Worm (Caenorhabditis elegans) whole organism, L1 larva: ENCODE data around the gene F40F8.1.

Experiments used
- C34B4.2 ChIP-seq: sonication (generic microtip); optimal IDR thresholded peaks from 2 replicates; lab custom pipeline; 2017; ENCODE audit warnings: mild to moderate bottlenecking, missing genetic modification characterization, missing compliant biosample characterization
- F16B12.6 ChIP-seq: fragments of 150-350 bp; optimal IDR thresholded peaks from 2 replicates; lab custom pipeline; 2014; ENCODE audit warnings: missing biosample characterization, missing genetic modification characterization
- ceh-63 ChIP-seq: fragments of 200-800 bp; sonication (Bioruptor generic); optimal IDR thresholded peaks from 2 replicates; lab custom pipeline; 2018; ENCODE audit warnings: mild to moderate bottlenecking, missing genetic modification characterization, missing compliant biosample characterization
- ceh-8 ChIP-seq: fragments of 200-800 bp; sonication (Bioruptor generic); optimal IDR thresholded peaks from 2 replicates; lab custom pipeline; 2018; ENCODE audit warnings: mild to moderate bottlenecking, missing genetic modification characterization, moderate library complexity, missing compliant biosample characterization
- ceh-82 ChIP-seq, 3 experiments: fragments of 150-350 bp in 1 of 3; sonication (generic microtip) in 2 of 3; optimal IDR thresholded peaks; 2 replicates each; lab custom pipeline; 2014 to 2017; ENCODE audit warnings: missing biosample characterization in 3 of 3, missing genetic modification characterization in 3 of 3
- grh-1 ChIP-seq: fragments of 200-800 bp; sonication (Bioruptor generic); IDR thresholded peaks from 2 replicates; pipeline ENCODE4 v1.3.6; 2022; ENCODE audit warnings: missing genetic modification reagents, missing genetic modification characterization, missing compliant biosample characterization
- nhr-20 ChIP-seq: sonication (generic microtip); optimal IDR thresholded peaks from 2 replicates; lab custom pipeline; 2016; ENCODE audit warnings: mild to moderate bottlenecking, missing genetic modification characterization, missing compliant biosample characterization
- nhr-47 ChIP-seq: sonication (generic microtip); optimal IDR thresholded peaks from 2 replicates; lab custom pipeline; 2016; ENCODE audit warnings: mild to moderate bottlenecking, missing genetic modification characterization, moderate library complexity, missing compliant biosample characterization
- nhr-77 ChIP-seq: fragments of 150-350 bp; optimal IDR thresholded peaks from 2 replicates; lab custom pipeline; 2014; ENCODE audit warnings: missing biosample characterization, missing genetic modification characterization
- nhr-84 ChIP-seq: sonication (generic microtip); optimal IDR thresholded peaks from 2 replicates; lab custom pipeline; 2017; ENCODE audit warnings: missing biosample characterization, missing genetic modification characterization
- nhr-85 ChIP-seq: sonication (generic microtip); peaks from one replicate; lab custom pipeline; 2016; ENCODE audit warnings: missing genetic modification characterization, inconsistent platforms, missing compliant biosample characterization
- rnt-1 ChIP-seq: sonication (generic microtip); optimal IDR thresholded peaks from 2 replicates; lab custom pipeline; 2016; ENCODE audit warnings: mild to moderate bottlenecking, missing genetic modification characterization, moderate library complexity, missing compliant biosample characterization
- skn-1 ChIP-seq: fragments of 150-350 bp; optimal IDR thresholded peaks from 2 replicates; lab custom pipeline; 2014; ENCODE audit warnings: missing biosample characterization, missing genetic modification characterization
- unc-62 ChIP-seq: fragments of 150-350 bp; optimal IDR thresholded peaks from 2 replicates; lab custom pipeline; 2014; ENCODE audit warnings: missing biosample characterization, missing genetic modification reagents, missing genetic modification characterization
- unc-86 ChIP-seq: sonication (generic microtip); optimal IDR thresholded peaks from 2 replicates; lab custom pipeline; 2016; ENCODE audit warnings: missing genetic modification characterization, missing compliant biosample characterization
- unc-98 ChIP-seq: fragments of 200-800 bp; sonication (Bioruptor generic); IDR thresholded peaks from 2 replicates; pipeline ENCODE4 v1.3.6; 2022; ENCODE audit warnings: missing genetic modification characterization, missing compliant biosample characterization
- zag-1 ChIP-seq: fragments of 150-350 bp; optimal IDR thresholded peaks from 2 replicates; lab custom pipeline; 2014; ENCODE audit warnings: missing biosample characterization, missing genetic modification characterization
- ztf-11 ChIP-seq, 2 experiments: sonication (generic microtip); optimal IDR thresholded peaks; 2 replicates each; lab custom pipeline; 2016 to 2017; ENCODE audit warnings: missing genetic modification characterization in 2 of 2, missing biosample characterization in 1 of 2, missing compliant biosample characterization in 1 of 2
- ztf-4 ChIP-seq: fragments of 150-350 bp; optimal IDR thresholded peaks from 2 replicates; lab custom pipeline; 2014; ENCODE audit warnings: missing biosample characterization, missing genetic modification characterization

F40F8.1 gene

ce11 chrII:11177376-11177775 is 49.9 kb downstream of the F40F8.1 start, which contains the start of gene F37H8.6:
F37H8.6 (minus strand) TSS chrII:11177476.
- TF ChIP-seq nhr-77 (tag; lab: Kevin White, UChicago) (no peak), nhr-85 (tag; lab: Kevin White, UChicago) (no peak), unc-86 (tag; lab: Kevin White, UChicago) (no peak), ceh-63 (no peak), skn-1 (tag; lab: Kevin White, UChicago) (no peak), ztf-4 (tag; lab: Kevin White, UChicago) (no peak), rnt-1 (tag; lab: Kevin White, UChicago) (no peak), ceh-8 (GFP tag; lab: Kevin White, UChicago) (no peak), grh-1 (GFP tag; lab: Robert Waterston, UW) (no peak), unc-62 (GFP tag; lab: Kevin White, UChicago) (no peak), ceh-82 (tag; optimal IDR thresholded peaks at IDR 0.05; lab: Kevin White, UChicago) (no peak), zag-1 (tag; lab: Kevin White, UChicago) (no peak), nhr-20 (tag; lab: Kevin White, UChicago) (no peak), F16B12.6 (tag; lab: Kevin White, UChicago) (no peak), C34B4.2 (tag; lab: Kevin White, UChicago) (no peak)

- no peak for TF ChIP-seq unc-98 (GFP tag; lab: Robert Waterston, UW)
- TF ChIP-seq nhr-85 (tag; lab: Kevin White, UChicago): peak; percentile 61
- TF ChIP-seq nhr-84 (tag; lab: Kevin White, UChicago): no peak
- no peak for TF ChIP-seq nhr-47 (tag; lab: Kevin White, UChicago)
- no peak for TF ChIP-seq ztf-11 (tag; optimal IDR thresholded peaks at IDR 0.05; lab: Kevin White, UChicago)
Measured at ce11 chrII:11178737-11179136, 51.3 kb downstream of the F40F8.1 start.
